Fruit fly (Drosophila melanogaster) whole organism, embryonic: Measurements from ENCODE around the gene CG34409.

ENCODE experiments used
- E2f1 ChIP-seq: fragments of 200-800 bp; sonication (Bioruptor generic); IDR thresholded peaks from 2 replicates; pipeline ENCODE4 v1.3.6; 2022; ENCODE audit warnings: missing biosample characterization, missing genetic modification characterization
- Pdp1 ChIP-seq, 2 experiments: fragments of 200-800 bp; sonication (Bioruptor generic); optimal IDR thresholded peaks; 3 replicates each; lab custom pipeline; 2016; ENCODE audit warnings: missing biosample characterization in 2 of 2, missing genetic modification characterization in 2 of 2, mild to moderate bottlenecking in 1 of 2, moderate library complexity in 1 of 2
- bigmax ChIP-seq: fragments of 200-800 bp; sonication (Bioruptor generic); optimal IDR thresholded peaks from 2 replicates; lab custom pipeline; 2018; ENCODE audit warnings: missing biosample characterization, mild to moderate bottlenecking, missing genetic modification characterization
- oc ChIP-seq: fragments of 200-800 bp; sonication (Bioruptor generic); optimal IDR thresholded peaks from 2 replicates; lab custom pipeline; 2018; ENCODE audit warnings: missing biosample characterization, mild to moderate bottlenecking, missing genetic modification characterization, moderate library complexity

DNA sequence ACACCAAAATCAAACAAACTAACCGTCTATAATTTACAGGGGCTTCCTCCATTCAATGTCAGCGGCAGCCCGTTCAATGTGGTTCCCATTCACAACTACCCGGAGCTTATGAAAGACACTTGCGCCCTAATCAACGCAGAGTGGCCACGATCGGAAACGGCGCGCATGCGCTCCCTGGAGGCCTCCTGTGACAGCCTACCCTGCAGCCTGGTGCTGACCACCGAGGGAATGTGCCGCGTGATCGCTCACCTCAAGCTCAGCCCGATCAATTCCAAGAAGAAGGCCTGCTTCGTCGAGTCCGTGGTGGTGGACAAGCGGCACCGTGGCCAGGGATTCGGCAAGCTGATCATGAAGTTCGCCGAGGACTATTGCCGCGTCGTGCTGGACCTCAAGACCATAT lies 22.7 kb upstream of the CG34409 start, which contains the start of gene MED6:
- TF ChIP-seq E2f1 (GFP tag; lab: Robert Waterston, UW) = no peak
- TF ChIP-seq oc (tag; lab: Kevin White, UChicago) = no peak
- TF ChIP-seq bigmax (GFP tag; lab: Kevin White, UChicago) = no peak
- TF ChIP-seq Pdp1 (GFP tag; optimal IDR thresholded peaks at IDR 0.05; lab: Kevin White, UChicago) = no peak
